Worm (Caenorhabditis elegans) whole organism, L3 larva: Measurements from ENCODE around the gene C06E4.2.

Experiments used
- ZK546.5 ChIP-seq: sonication (generic microtip); optimal IDR thresholded peaks from 2 replicates; lab custom pipeline; 2017; ENCODE audit warnings: missing biosample characterization, missing genetic modification characterization
- ama-1 ChIP-seq: fragments of 150-350 bp; optimal IDR thresholded peaks from 2 replicates; lab custom pipeline; 2018
- ceh-16 ChIP-seq: sonication (generic microtip); optimal IDR thresholded peaks from 2 replicates; lab custom pipeline; 2017; ENCODE audit warnings: missing biosample characterization, missing genetic modification characterization
- ceh-28 ChIP-seq: fragments of 150-350 bp; optimal IDR thresholded peaks from 2 replicates; lab custom pipeline; 2014; ENCODE audit warnings: missing biosample characterization, missing genetic modification reagents, missing genetic modification characterization
- ceh-82 ChIP-seq: fragments of 150-350 bp; optimal IDR thresholded peaks from 2 replicates; lab custom pipeline; 2014; ENCODE audit warnings: missing biosample characterization, missing genetic modification characterization
- daf-12 ChIP-seq: fragments of 150-350 bp; optimal IDR thresholded peaks from 2 replicates; lab custom pipeline; 2014; ENCODE audit warnings: missing biosample characterization, missing genetic modification reagents, missing genetic modification characterization
- egl-5 ChIP-seq: fragments of 150-350 bp; optimal IDR thresholded peaks from 2 replicates; lab custom pipeline; 2017; ENCODE audit warnings: missing biosample characterization, missing genetic modification reagents, missing genetic modification characterization, inconsistent platforms
- elt-1 ChIP-seq: fragments of 150-350 bp; optimal IDR thresholded peaks from 2 replicates; lab custom pipeline; 2014; ENCODE audit warnings: missing biosample characterization, missing genetic modification characterization
- elt-2 ChIP-seq: sonication (generic microtip); optimal IDR thresholded peaks from 2 replicates; lab custom pipeline; 2016; ENCODE audit warnings: missing genetic modification reagents, mild to moderate bottlenecking, missing genetic modification characterization, missing compliant biosample characterization
- eor-1 ChIP-seq, 2 experiments: fragments of 150-350 bp; optimal IDR thresholded peaks; 2 replicates each; lab custom pipeline; 2014 to 2018; ENCODE audit warnings: missing biosample characterization in 2 of 2, missing genetic modification characterization in 2 of 2
- fkh-10 ChIP-seq: sonication (generic microtip); optimal IDR thresholded peaks from 2 replicates; lab custom pipeline; 2017; ENCODE audit warnings: missing biosample characterization, missing genetic modification reagents, missing genetic modification characterization
- fos-1 ChIP-seq: fragments of 150-350 bp; optimal IDR thresholded peaks from 2 replicates; lab custom pipeline; 2014; ENCODE audit warnings: missing biosample characterization, missing genetic modification characterization
- lin-15B ChIP-seq: fragments of 150-350 bp; optimal IDR thresholded peaks from 2 replicates; lab custom pipeline; 2014; ENCODE audit warnings: missing biosample characterization, missing genetic modification characterization
- mdl-1 ChIP-seq: fragments of 150-350 bp; optimal IDR thresholded peaks from 2 replicates; lab custom pipeline; 2014; ENCODE audit warnings: missing biosample characterization, missing genetic modification characterization
- mml-1 ChIP-seq: fragments of 150-350 bp; sonication (generic microtip); optimal IDR thresholded peaks from 3 replicates; lab custom pipeline; 2014; ENCODE audit warnings: missing biosample characterization, missing genetic modification characterization
- nhr-12 ChIP-seq: fragments of 150-350 bp; optimal IDR thresholded peaks from 2 replicates; lab custom pipeline; 2014; ENCODE audit warnings: missing biosample characterization, missing genetic modification characterization
- nhr-23 ChIP-seq: fragments of 150-350 bp; optimal IDR thresholded peaks from 2 replicates; lab custom pipeline; 2014; ENCODE audit warnings: missing biosample characterization, missing genetic modification reagents, missing genetic modification characterization
- nhr-25 ChIP-seq: sonication (generic microtip); optimal IDR thresholded peaks from 2 replicates; lab custom pipeline; 2017; ENCODE audit warnings: missing biosample characterization, missing genetic modification characterization
- nhr-28 ChIP-seq: fragments of 150-350 bp; optimal IDR thresholded peaks from 2 replicates; lab custom pipeline; 2014; ENCODE audit warnings: missing biosample characterization, missing genetic modification characterization
- nhr-43 ChIP-seq: sonication (generic microtip); optimal IDR thresholded peaks from 2 replicates; lab custom pipeline; 2016; ENCODE audit warnings: mild to moderate bottlenecking, missing genetic modification characterization, missing compliant biosample characterization; ENCODE audit not compliant: poor library complexity, severe bottlenecking
- nhr-77 ChIP-seq: fragments of 150-350 bp; optimal IDR thresholded peaks from 2 replicates; lab custom pipeline; 2014; ENCODE audit warnings: missing biosample characterization, missing genetic modification characterization
- pha-4 ChIP-seq: fragments of 150-350 bp; optimal IDR thresholded peaks from 2 replicates; lab custom pipeline; 2014; ENCODE audit warnings: missing biosample characterization, missing genetic modification reagents, missing genetic modification characterization
- sea-2 ChIP-seq: fragments of 150-350 bp; sonication (generic microtip); optimal IDR thresholded peaks from 4 replicates; lab custom pipeline; 2014; ENCODE audit warnings: missing biosample characterization, missing genetic modification reagents, missing genetic modification characterization
- skn-1 ChIP-seq: fragments of 150-350 bp; optimal IDR thresholded peaks from 2 replicates; lab custom pipeline; 2014; ENCODE audit warnings: missing biosample characterization, missing genetic modification characterization
- snpc-4 ChIP-seq: fragments of 150-350 bp; optimal IDR thresholded peaks from 2 replicates; lab custom pipeline; 2014; ENCODE audit warnings: missing biosample characterization, missing genetic modification characterization
- tbx-2 ChIP-seq: sonication (generic microtip); optimal IDR thresholded peaks from 2 replicates; lab custom pipeline; 2016; ENCODE audit warnings: mild to moderate bottlenecking, missing genetic modification characterization, missing compliant biosample characterization
- unc-39 ChIP-seq: sonication (generic microtip); optimal IDR thresholded peaks from 4 replicates; lab custom pipeline; 2017; ENCODE audit warnings: missing biosample characterization, missing genetic modification characterization
- unc-62 ChIP-seq: fragments of 150-350 bp; sonication (generic microtip); optimal IDR thresholded peaks from 4 replicates; lab custom pipeline; 2014; ENCODE audit warnings: missing biosample characterization, missing genetic modification reagents, missing genetic modification characterization
- zag-1 ChIP-seq: fragments of 150-350 bp; optimal IDR thresholded peaks from 2 replicates; lab custom pipeline; 2014; ENCODE audit warnings: missing biosample characterization, missing genetic modification characterization
- ztf-11 ChIP-seq: fragments of 150-350 bp; optimal IDR thresholded peaks from 2 replicates; lab custom pipeline; 2014; ENCODE audit warnings: missing biosample characterization, missing genetic modification characterization

The C06E4.2 gene

DNA sequence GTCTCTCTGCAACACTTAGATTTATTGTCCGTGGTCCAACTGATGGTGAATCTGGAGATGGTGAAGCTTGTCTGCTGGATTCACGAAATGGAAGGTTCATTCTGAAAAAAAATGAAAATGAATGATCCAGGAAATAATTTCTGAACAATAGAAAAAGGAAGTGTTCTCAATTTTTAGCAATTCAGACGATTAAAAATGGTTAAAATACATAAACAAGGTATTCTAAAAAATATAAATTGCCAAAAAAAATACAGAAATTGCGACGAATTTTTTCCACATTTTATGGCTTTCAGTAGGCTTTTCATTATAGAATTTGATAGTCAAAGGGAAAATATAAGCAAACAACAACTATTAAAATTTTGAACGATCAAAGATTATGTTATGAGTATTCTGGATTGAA, 13.6 kb upstream of the C06E4.2 start, which contains the start of gene glb-2:
Gene glb-2, minus strand, starts transcription at position 101 of the 400 bp plus-strand sequence.
- TF ChIP-seq fos-1 (tag; lab: Kevin White, UChicago) (no peak), nhr-23 (tag; lab: Kevin White, UChicago) (no peak), tbx-2 (tag; lab: Kevin White, UChicago) (no peak), elt-2 (tag; lab: Kevin White, UChicago) (no peak), nhr-25 (tag; lab: Kevin White, UChicago) (no peak), daf-12 (tag; lab: Kevin White, UChicago) (no peak), nhr-12 (tag; lab: Kevin White, UChicago) (no peak), snpc-4 (no peak), nhr-28 (tag; lab: Kevin White, UChicago) (no peak), eor-1 (tag; optimal IDR thresholded peaks at IDR 0.05; lab: Kevin White, UChicago) (no peak), ceh-16 (tag; lab: Kevin White, UChicago) (no peak), pha-4 (tag; lab: Kevin White, UChicago) (no peak), elt-1 (tag; lab: Kevin White, UChicago) (no peak), skn-1 (tag; lab: Kevin White, UChicago) (no peak), fkh-10 (GFP tag; lab: Kevin White, UChicago) (no peak), ama-1 (lab: Kevin White, UChicago) (no peak), ztf-11 (no peak), zag-1 (tag; lab: Kevin White, UChicago) (no peak), sea-2 (no peak)

DNA sequence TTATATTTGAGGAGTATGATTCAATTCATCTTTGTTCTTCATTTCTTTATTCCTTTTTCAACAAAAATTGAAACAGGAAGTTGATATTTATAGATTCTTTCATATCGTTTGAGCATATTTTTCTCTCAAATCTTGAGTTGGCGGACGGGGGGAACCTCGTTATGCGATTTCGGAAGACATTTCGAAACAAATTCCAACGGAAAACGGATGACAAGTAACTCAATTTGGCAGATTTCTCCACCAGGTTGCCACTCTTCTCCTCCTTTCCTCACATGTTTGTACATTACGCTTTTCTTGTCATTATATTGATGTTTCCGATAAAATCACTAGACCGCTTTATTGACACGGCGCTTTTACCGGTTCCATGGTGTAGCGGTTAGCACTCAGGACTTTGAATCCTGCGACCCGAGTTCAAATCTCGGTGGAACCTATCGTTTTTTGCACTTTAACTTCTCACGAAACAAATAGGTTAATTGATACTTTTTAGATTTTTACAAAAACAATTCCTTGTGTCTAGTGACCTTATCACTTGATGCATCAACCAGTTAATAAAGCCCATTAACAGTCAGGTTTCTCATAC, 1.7 kb upstream of the C06E4.2 start:
- peak; percentile 21 for TF ChIP-seq pha-4 (tag; lab: Kevin White, UChicago)
- TF ChIP-seq elt-2 (tag; lab: Kevin White, UChicago), result peak; percentile 25
- no peak for TF ChIP-seq unc-39 (tag; lab: Kevin White, UChicago)
- TF ChIP-seq, all 47 proteins: peak for 2

DNA sequence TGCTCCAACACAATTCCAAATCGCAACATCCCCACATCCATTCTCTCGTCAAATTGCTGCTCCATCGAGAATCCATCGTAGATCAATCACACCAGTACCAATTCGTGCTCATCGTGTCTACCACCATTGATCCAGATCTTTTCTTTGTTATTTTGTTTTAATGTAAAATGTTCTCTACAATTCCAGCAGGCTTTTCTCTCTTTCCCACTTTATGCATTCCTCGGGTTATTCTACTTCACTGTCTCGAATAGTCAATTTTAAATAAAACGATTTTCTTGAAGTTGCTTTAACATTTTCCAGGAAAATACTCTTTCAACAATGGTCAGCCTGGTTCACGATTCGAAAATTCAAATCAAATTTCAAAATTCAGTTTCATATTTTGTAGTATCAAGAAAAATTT, 6.2 kb downstream of the C06E4.2 start, which contains the start of gene C06E4.1:
Gene C06E4.1, plus strand, starts transcription at position 301 of the 400 bp plus-strand sequence.
- TF ChIP-seq nhr-23 (tag; lab: Kevin White, UChicago) (no peak), sea-2 (no peak), nhr-43 (tag; lab: Kevin White, UChicago) (no peak), fos-1 (tag; lab: Kevin White, UChicago) (no peak), lin-15B (tag; lab: Kevin White, UChicago) (no peak), mml-1 (tag; lab: Kevin White, UChicago) (no peak), skn-1 (tag; lab: Kevin White, UChicago) (no peak), mdl-1 (tag; lab: Kevin White, UChicago) (no peak), zag-1 (tag; lab: Kevin White, UChicago) (no peak), unc-62 (GFP tag; lab: Kevin White, UChicago) (no peak), ceh-28 (tag; lab: Kevin White, UChicago) (no peak), nhr-28 (tag; lab: Kevin White, UChicago) (no peak), egl-5 (tag; lab: Kevin White, UChicago) (no peak)

DNA sequence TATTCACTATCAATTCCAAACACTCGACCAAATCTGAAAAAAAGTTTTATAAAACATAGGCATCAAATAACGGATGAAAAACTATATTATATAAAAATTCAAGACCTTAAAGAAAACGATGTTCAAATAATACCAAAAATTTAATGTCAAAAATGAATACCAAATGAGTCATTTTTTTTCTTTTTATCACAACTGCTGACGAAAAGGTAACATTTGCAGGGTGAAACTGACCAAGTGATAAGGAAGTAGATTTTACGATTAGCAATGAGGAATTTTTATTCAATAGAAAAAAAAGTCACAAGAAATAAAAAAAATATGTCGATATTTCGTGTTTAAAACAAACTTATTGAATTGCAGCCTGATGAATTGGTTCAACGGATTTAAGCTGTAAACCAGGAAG, 9.1 kb downstream of the C06E4.2 start, which contains the start of gene C06E4.8:
Gene C06E4.8, minus strand, starts transcription at position 37 of the 400 bp plus-strand sequence.
- TF ChIP-seq nhr-77 (tag; lab: Kevin White, UChicago) (no peak), elt-2 (tag; lab: Kevin White, UChicago) (peak; percentile 6)

DNA sequence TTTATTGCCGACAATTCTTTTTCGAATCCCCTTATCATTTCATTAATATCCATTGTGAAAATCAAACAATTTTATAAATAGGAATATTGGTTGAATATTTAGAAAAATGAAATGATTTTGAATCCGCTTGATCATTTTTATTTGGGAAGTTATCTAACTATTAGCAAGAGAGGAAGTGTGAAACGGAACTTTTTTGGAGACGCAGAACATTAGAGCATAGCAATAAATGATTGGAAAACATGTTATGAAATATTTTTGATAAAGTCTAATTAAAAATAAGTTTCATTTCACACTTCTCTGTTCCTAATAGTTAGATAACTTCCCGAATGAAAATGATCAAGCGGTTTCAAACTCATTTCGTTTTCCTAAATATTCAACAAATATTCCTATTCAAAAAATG, 10.7 kb downstream of the C06E4.2 start, which contains the start of gene F42C5.3:
Gene F42C5.3, minus strand, starts transcription at position 101 of the 400 bp plus-strand sequence.
- TF ChIP-seq nhr-12 (tag; lab: Kevin White, UChicago) (no peak), eor-1 (tag; optimal IDR thresholded peaks at IDR 0.05; lab: Kevin White, UChicago) (no peak), ZK546.5 (tag; lab: Kevin White, UChicago) (no peak), sea-2 (no peak), ceh-82 (tag; lab: Kevin White, UChicago) (no peak)

ce11 chrIV:7291066-7291465, 14.3 kb downstream of the C06E4.2 start:
- TF ChIP-seq nhr-43 (tag; lab: Kevin White, UChicago), result no peak
- TF ChIP-seq elt-2 (tag; lab: Kevin White, UChicago), result peak; percentile 18
